Worm (Caenorhabditis elegans): ENCODE results near the gene ugt-67.

The ugt-67 gene

ce11 chrV:4912313-4912712, 11.1 kb downstream of the ugt-67 start, which contains the start of gene H23N18.5:
Gene H23N18.5 (minus strand): TSS chrV:4912381.
- TF ChIP-seq nhr-48 (tag; optimal IDR thresholded peaks at IDR 0.05) (peak; percentile 19), mdl-1 (tag; optimal IDR thresholded peaks at IDR 0.05) (peak in 1 of 2 experiments; percentile 33), daf-16 (GFP tag; optimal IDR thresholded peaks at IDR 0.05) (no peak), daf-16 (tag; optimal IDR thresholded peaks at IDR 0.05) (no peak), daf-19 (GFP tag; conservative IDR thresholded peaks at IDR 0.05) (no peak), hlh-11 (tag; optimal IDR thresholded peaks at IDR 0.05) (peak; percentile 16), nhr-76 (tag; optimal IDR thresholded peaks at IDR 0.05) (no peak), F26F4.8 (GFP tag; conservative IDR thresholded peaks at IDR 0.05) (no peak), T26A8.4 (GFP tag; IDR thresholded peaks at IDR 0.05) (no peak), pha-4 (GFP tag; IDR thresholded peaks at IDR 0.05) (no peak), pha-4 (tag; optimal IDR thresholded peaks at IDR 0.05) (no peak), nhr-42 (GFP tag; IDR thresholded peaks at IDR 0.05) (no peak), aha-1 (tag) (peak; percentile 32), nhr-28 (tag; optimal IDR thresholded peaks at IDR 0.05) (peak; percentile 43), ces-1 (GFP tag; optimal IDR thresholded peaks at IDR 0.05) (no peak), F44E2.7 (GFP tag; IDR thresholded peaks at IDR 0.05) (no peak)

DNA sequence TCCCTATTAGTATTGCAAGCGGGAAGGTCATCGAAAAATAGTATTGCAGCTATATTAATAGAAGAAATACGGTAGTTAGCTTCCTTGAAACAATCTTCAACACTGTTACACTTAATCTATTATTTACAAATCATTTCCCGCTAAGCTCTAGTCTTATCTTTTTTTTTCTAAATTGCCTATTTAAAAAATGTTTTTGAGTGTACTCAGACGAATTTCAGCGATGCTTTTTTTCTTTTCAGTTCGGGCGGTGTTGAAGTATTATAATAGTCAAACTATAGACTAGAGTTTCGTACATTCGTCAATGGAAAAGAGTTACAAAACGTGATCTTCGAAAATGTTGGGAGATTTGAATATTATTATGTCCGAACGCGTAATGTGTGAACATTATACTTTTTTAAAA, 12.7 kb downstream of the ugt-67 start:
- TF ChIP-seq cey-2 (tag; optimal IDR thresholded peaks at IDR 0.05; ENCODE audit: borderline replicate concordance, insufficient read depth) (no peak), lir-3 (tag; optimal IDR thresholded peaks at IDR 0.05) (no peak), dpl-1 (GFP tag; optimal IDR thresholded peaks at IDR 0.05) (no peak), nhr-48 (tag; optimal IDR thresholded peaks at IDR 0.05) (no peak), nhr-25 (tag; optimal IDR thresholded peaks at IDR 0.05; ENCODE audit: borderline replicate concordance, insufficient read depth) (no peak), php-3 (GFP tag; IDR thresholded peaks at IDR 0.05) (no peak), nhr-42 (GFP tag; IDR thresholded peaks at IDR 0.05) (no peak), ceh-32 (tag; optimal IDR thresholded peaks at IDR 0.05; ENCODE audit: poor library complexity) (no peak), snpc-1.2 (GFP tag; IDR thresholded peaks at IDR 0.05) (no peak), unc-62 (GFP tag; optimal IDR thresholded peaks at IDR 0.05 in 1 of 2) (no peak), unc-62 (tag; optimal IDR thresholded peaks at IDR 0.05) (no peak), mes-2 (tag; optimal IDR thresholded peaks at IDR 0.05; ENCODE audit: poor library complexity, severe bottlenecking) (no peak), ztf-11 (tag; optimal IDR thresholded peaks at IDR 0.05) (no peak)

- 0 out of 2 replicates have a peak, but pooled peaks have one; percentile 9 for TF ChIP-seq dmd-6 (GFP tag; IDR thresholded peaks at IDR 0.05)
- TF ChIP-seq mes-2 (tag; optimal IDR thresholded peaks at IDR 0.05; ENCODE audit: poor library complexity, severe bottlenecking) = no peak
- TF ChIP-seq dmd-9 (GFP tag; IDR thresholded peaks at IDR 0.05) = no peak
- TF ChIP-seq php-3 (GFP tag; IDR thresholded peaks at IDR 0.05) = peak; percentile 48; the same call in 1 of the 2 replicates
- peak; percentile 28 for TF ChIP-seq hlh-11 (tag; optimal IDR thresholded peaks at IDR 0.05)
- no peak for TF ChIP-seq F10B5.3 (tag; optimal IDR thresholded peaks at IDR 0.05)
- TF ChIP-seq nhr-28 (tag; optimal IDR thresholded peaks at IDR 0.05) = peak; percentile 69
- peak; percentile 4 for TF ChIP-seq aha-1 (tag)
- peak; percentile 77 for TF ChIP-seq pqm-1 (tag; optimal IDR thresholded peaks at IDR 0.05)
Observed at ce11 chrV:4914879-4915278, 13.7 kb downstream of the ugt-67 start, which contains the start of gene H23N18.6. Gene H23N18.6 (minus strand): TSS chrV:4915079.

DNA sequence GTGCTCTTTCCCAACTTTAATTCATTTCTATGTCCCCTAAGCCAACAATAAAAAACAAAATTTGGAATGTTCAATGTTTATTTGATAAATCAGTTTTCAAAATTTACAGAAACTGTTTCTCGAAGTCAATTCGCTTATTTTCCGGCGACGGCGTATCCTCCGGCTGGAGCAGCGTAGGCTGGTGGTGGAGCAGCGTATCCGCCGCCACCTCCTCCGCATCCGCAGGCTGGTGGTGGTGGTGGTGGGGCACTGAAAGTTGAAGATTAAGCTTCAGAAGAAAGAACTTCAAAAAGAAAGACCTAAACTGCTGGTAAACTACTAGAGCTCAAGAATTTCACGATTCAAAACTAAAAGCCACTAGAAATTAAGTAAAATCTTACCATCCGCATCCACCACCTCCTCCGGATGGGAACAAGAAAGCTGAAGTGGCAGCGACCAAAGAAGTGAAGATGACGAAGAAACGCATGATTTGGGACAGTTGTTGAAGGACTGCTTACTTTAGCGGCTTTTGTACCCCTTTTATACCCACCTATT, 17.0 kb downstream of the ugt-67 start, which contains the start of gene C02E7.7:
Gene C02E7.7, minus strand, starts transcription at position 484 of the 534 bp plus-strand sequence.
- TF ChIP-seq unc-130 (GFP tag; optimal IDR thresholded peaks at IDR 0.05) (no peak), lin-13 (GFP tag; optimal IDR thresholded peaks at IDR 0.05) (no peak), set-16 (GFP tag; IDR thresholded peaks at IDR 0.05) (peak; percentile 80)
